Fruit fly (Drosophila melanogaster): Measurements from ENCODE around the gene Ppm1.

- TF ChIP-seq CG34367 (tag; optimal IDR thresholded peaks at IDR 0.05) (no peak), fd96Ca (GFP tag; IDR thresholded peaks at IDR 0.05) (peak; percentile 29; the same call in 1 of the 3 replicates), CG14655 (GFP tag; optimal IDR thresholded peaks at IDR 0.05) (no peak), CG4496 (GFP tag; IDR thresholded peaks at IDR 0.05) (peak; percentile 57; the same call in 1 of the 3 replicates), Pif1B (GFP tag; optimal IDR thresholded peaks at IDR 0.05) (peak; percentile 69), CG12605 (GFP tag; IDR thresholded peaks at IDR 0.05) (0 out of 2 replicates have a peak, but pooled peaks have one; percentile 35), CG9948 (tag; optimal IDR thresholded peaks at IDR 0.05) (no peak), Pif1A (GFP tag; optimal IDR thresholded peaks at IDR 0.05) (peak; percentile 8), rn (GFP tag; IDR thresholded peaks at IDR 0.05) (no peak), CG8301 (tag; optimal IDR thresholded peaks at IDR 0.05) (peak; percentile 7), CG15710 (tag; optimal IDR thresholded peaks at IDR 0.05) (no peak), CG32121 (GFP tag; IDR thresholded peaks at IDR 0.05) (peak; percentile 53), D1 (tag; optimal IDR thresholded peaks at IDR 0.05) (no peak)
These were observed 22.9 kb downstream of the Ppm1 start, which contains the start of gene CG13893 for dm6 chr3L:603847-604550.

Measured in whole organism, pupa.